Fruit fly (Drosophila melanogaster) whole organism, larva: ENCODE data around the gene CG44098.

Experiments
- noc ChIP-seq: fragments of 200-800 bp; sonication (Bioruptor generic); optimal IDR thresholded peaks from 3 replicates; lab custom pipeline; 2019; ENCODE audit warnings: missing biosample characterization, mild to moderate bottlenecking, missing genetic modification characterization, moderate library complexity

The CG44098 gene

DNA sequence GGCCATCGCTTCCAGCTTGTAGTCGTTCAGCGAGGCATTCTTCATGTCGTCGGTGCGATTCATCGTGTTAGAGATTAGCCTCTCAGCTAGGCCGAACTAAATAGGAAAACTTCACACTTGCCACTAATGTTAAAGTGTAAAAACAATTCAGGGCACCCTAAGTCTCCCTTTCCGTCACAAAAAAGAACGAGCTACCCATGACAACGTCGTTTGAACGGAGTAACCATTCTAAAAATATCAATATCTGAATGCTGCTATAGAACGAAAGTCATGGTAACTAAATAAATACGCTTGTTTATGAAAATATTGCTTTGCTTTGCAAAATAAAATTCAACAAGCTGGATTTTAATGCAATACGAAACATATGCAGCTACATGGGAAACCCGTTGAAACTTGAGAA lies 11.6 kb upstream of the CG44098 start, which contains the start of gene Ccdc39:
Gene Ccdc39, minus strand, starts transcription at position 101 of the 400 bp plus-strand sequence.
- TF ChIP-seq noc = no peak

DNA sequence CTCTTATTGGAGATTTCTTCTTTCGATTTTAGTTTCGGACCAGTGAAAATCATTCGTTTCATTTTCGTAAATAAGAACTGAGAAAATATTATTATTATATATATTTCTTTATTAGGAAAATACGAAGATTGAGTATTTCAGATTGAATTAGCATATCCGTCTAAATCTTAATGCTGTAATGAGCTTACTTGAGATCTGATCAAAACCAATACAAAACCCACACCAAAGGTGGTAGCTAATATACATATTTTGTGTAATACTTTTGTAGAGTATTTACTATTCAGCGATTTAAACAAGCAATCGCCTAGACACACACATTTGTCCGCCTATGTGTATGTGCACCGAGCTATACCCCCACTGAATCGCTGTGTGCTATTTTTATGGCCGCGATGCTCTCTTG lies 7.7 kb upstream of the CG44098 start:
- no peak for TF ChIP-seq noc

DNA sequence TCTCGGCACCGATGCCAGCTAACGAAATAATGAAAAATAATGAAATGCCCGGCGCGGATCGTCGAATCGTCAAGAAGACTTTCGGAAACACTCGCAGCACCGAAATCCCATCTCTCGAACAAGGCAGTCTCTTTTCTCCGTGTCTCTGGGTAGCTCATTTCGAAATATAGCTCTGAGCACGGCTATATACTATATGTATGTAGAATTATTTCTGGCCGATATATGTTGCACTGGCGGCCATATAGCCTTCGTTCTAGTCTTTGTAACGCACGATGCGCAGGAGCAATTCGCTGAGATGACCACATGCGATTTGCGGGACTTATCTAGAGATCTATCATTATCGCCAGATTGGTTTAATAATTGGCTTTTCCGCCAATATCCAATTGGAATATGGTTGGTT lies 7.3 kb upstream of the CG44098 start, which contains the start of gene CG14655:
Gene CG14655, minus strand, starts transcription at position 41 of the 400 bp plus-strand sequence.
- TF ChIP-seq noc = no peak

DNA sequence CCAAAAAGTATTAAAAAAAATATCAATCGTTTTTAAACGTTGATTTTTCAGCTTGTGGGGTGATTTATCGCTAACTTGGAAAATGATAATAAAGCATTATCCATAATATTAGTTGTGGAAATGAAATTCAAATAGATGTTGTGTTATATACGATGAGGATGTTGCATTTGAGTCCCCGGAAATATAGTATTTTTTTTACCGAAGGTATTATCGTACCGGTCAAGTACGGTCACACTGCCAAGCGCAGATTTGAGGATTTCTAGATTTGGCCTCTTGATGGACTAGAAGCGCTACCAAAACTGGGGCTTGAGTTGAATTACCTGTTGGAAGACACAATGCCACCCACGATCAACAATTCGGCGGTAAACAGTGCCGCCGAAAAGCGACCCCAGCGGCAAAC lies 2.4 kb upstream of the CG44098 start:
- no peak for TF ChIP-seq noc

DNA sequence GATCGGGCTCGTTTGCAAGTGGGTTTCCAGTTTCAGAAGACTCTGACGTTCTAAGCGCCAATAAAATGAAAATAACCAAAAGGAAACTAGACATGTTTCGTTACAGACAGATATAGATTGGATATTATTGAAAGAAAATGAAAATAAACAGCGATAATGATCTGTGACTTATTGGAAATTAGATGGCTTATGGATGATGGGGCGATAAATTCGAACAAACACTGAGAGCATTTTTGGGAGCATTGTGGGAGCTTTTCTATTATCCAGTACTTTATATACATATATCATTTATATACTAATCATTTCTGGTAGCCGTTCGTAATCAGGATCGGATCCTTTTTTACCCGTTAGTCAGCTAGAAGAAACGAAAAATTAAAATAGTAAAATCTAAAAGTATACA lies 2.0 kb upstream of the CG44098 start, which contains the start of gene CG44088:
Gene CG44088, minus strand, starts transcription at position 101 of the 400 bp plus-strand sequence.
- no peak for TF ChIP-seq noc

DNA sequence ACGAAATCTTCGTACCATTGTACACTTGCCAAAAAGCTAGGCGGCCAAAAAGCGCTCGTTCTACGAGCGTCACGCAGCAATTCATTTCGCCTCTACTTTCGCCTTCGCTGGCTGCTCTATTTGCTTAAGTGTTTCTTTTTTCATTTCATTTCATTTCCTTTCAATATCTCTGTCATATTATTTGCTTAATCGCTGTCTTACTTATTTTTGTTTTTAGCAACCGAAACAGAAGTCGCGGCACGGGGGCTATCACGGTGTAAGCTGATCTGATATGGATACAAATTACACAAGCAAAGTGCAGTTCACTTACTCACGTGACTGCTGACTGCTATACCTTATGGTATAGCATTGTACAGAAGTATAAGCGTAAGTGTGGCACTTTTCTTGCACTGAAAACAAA lies 1.7 kb downstream of the CG44098 start:
- TF ChIP-seq noc = no peak

DNA sequence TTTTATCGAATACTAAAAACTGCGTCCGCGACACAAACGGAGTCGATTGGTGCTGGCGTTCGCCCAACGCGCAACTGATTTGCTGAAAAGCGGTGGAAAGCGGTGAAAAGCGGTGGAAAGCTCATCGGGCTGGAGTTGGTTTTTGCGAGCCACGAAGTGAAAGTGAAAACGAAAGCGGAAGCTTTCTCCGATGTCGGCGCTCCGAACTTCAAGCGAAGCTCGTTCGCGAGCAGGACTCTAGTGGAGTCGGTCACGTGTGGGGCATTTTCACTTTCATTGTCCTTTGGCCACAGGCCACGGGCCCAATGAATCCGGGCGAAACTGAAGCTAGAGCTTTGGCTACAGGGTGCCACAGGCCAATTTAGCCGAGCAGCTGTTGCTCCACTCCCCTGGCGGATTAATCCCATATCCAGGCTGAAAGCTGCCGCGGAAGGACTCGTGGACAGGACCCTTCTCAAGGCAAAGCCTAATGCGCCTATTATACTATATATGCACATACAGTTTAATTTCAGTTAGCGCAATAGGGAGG lies 4.2 kb downstream of the CG44098 start:
- no peak for TF ChIP-seq noc

DNA sequence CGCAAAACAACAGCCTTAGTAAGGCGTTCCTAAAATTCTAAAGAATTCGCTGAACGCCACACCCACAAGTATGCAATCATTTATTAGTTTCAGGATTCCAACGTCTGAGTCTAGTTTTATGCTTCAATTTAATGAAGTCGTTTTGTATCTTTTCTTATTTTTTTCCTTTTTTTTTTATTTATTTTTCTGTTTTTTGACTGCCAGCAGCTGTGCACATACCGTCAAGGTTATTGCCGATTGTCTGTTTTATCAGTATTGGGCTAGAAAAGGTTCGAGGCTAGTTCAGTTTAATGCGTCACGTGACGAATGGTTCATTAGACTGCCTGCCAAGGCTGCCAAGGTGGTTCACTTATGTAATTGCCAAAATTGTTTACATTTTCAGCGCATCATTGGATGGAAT lies 11.6 kb downstream of the CG44098 start:
- TF ChIP-seq noc = no peak

DNA sequence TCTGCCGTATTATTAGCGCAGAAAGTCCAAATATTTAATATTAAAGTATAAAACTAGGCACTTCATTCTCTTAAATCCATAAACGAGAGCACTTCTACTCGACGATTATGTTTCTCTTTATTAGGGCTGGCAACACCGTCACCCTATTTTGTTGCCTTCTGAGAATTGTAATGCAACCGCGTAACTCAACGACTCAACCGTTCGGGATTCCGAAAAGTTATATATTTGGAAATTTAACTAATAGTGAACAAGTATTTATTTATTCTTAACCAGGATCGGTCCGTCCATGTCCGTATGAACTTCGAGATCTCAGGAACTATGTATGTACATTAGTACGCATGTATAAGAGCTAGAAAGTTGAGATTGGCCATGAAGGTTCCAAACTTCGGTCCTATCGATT lies 23.3 kb downstream of the CG44098 start, which contains the start of gene atms:
Gene atms, plus strand, starts transcription at position 301 of the 400 bp plus-strand sequence.
- no peak for TF ChIP-seq noc

DNA sequence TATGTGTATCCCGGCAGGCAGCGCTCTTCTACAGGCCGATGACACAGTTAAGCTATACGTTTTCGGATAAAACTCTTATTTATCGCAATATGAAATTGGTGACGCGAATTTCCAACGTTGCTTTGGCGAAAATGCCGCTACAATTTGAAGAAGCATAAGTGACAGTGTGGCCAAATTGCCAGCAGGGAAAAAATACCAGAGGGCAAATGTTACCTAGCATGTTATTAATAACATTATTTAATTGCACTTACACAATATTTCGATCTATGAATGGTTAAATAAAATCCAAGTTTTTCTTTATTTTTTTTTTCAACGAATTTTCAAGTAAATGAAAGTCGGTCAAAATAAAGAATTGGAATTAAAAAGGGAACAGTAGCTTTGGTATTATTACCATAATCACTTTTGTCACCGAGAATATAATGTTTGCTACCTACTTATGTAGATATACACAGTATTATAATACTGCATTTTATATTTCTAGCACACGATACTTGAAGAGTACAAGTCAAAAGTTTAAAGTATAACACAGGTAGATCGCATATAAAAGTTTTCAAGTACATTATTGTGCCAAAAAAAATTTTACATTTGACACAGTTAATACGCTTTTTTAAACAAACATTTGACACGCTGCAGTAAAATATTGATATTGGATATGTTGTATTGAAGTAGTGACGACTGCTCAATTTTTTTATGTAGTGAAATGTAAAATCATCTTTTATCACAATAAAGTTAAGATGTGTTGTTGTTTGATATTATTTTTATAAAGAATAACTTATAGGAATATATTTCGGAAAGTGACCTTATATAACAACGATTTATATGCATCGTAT lies 23.9 kb downstream of the CG44098 start, which contains the start of gene tacc:
Gene tacc, minus strand, starts transcription at position 169 of the 830 bp plus-strand sequence.
- TF ChIP-seq noc = no peak

DNA sequence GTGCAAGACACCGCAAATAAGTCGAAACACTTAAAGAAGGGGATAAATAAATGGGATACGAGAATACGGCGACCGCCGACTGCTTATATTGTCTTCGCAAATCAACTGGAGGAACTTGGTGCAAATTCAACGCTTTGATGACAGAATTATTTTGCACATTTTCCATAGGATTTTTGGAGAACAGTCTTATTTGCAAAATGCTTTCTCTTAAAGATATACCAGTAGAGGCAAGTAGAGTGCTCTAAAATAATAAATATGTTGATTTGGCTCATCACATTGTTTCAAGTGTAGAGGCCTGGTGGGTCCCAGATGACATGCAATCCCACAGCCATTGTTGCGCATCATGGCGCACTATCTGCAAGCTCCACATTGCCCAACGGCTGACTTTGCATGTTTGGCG lies 25.7 kb downstream of the CG44098 start:
- TF ChIP-seq noc = no peak

DNA sequence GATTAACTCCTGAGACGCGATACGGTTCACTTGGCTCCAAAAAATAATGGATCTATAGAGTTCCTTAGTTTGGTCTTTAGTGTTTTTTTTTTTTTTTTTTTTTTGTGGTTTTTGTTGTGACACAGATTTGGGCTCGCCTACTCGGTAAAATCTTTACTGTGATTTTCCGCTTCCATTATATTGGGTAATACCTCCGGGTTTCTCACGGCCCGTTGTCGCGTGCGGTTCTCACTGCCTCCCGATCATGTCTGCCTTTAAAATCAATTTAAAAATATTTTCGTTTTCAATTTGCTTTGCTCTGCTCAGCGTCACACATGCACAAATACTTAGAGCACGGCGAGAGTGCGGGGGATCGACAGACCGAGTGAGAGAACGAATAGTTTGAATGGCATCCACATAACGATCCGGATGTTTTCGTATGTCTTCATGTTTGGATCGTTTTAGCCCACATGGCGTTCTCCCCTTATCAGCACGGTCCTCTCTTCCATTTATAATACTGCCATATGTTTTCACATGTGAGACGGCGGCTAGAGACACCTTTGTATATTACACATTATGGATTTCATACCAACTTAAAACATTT lies 26.7 kb downstream of the CG44098 start:
- peak; percentile 19 for TF ChIP-seq noc

DNA sequence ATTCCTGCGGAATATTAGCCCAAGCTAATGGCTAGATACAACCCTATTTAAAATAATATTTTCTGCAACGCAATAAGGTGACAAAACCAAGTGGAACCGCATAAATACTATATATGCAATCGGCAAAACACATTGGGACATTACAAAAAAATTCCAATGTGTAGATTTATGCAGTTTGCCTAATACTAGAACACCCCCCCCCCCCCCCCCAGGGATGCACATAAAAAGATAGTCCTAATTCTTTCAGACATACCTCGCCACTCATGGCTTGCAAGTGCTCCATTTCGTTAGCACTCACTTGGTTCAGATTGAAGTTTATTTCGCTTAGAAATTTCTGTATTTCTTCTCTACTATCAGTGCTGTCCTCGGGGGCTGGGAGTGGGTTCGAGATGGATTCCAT lies 27.5 kb downstream of the CG44098 start:
- TF ChIP-seq noc = no peak

DNA sequence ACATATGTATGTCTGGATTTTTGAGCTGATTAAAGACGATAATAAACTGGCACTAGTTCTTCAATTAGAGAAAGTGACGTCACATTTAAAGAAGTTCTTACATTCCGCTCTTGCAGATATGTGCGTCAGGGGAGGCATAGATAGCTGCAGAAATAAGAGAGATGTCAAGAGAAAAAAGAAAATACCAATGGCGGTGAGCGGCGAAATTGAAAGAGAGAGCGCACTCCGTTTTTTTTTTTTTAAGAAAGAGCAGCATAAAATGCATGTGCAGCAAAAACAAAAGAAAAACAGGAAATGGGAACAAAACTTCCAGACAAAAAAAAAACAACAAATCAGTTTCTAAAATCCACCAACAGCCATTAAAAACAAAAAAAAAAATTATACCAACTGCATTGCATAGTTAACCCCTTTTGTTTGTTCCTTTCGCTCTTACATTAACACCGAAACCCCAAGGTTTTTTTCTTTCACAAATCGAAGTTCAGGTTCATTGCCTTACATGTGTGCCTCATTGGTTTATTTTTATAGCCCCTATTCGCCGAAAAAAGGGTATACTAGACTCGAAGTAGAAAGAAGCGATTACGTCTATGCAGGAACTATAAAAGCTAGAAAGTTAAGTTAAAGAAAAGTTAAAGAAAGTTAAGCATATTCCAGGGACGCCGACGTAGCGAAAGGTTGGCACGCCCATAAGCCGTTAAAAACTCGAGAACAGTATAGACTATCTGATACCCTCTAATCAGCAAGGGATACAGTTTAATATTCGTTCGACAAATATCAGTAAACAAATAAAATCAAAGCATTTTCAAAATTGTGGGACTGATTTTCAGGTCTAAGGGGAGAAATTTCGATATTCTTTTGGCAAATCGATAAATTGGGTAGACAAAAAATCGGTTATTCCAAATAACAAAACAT lies 32.2 kb downstream of the CG44098 start:
- TF ChIP-seq noc = no peak

DNA sequence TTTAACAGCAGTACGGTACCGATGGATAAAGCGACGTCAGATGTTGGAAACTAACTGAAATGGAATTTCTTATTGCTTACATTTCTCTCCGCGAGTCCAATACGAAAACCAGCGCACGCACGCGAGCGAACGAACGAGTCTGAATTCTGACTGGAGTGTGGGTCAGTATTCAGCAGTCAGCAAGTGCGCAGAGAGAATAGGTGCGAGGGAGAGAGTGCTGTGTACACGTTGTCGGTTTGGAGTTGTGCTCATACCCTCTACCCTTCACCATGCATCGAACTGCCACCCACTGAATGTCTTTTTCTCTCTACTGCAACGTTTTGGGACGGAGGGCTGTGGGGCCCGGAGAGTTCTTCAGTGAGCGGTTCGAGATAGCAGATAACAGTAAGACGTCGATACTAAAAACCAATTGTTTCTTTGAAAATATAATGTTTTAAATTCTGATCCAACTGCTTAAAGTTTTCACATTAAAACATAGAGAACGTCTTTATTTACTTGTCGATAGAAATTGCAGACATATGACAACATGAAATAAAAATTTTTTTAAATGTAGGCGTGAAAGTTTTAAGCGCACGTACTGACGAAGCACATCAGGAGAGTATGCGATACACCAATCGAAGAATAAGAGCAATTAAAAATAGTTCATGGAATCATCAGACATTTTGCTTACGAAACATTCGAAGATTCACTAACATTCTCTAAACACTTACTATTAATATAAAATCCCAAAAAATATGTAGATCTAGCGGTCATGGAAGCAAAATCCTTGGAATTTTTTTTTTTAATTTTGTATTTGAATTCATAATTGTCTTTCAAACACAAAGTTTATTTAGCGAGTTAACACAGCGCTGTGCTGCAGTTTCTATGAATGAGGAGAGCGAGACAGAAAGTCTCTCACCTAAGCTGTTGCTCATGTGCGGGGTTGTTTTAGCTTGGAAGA lies 33.2 kb downstream of the CG44098 start:
- TF ChIP-seq noc = peak; percentile 81

DNA sequence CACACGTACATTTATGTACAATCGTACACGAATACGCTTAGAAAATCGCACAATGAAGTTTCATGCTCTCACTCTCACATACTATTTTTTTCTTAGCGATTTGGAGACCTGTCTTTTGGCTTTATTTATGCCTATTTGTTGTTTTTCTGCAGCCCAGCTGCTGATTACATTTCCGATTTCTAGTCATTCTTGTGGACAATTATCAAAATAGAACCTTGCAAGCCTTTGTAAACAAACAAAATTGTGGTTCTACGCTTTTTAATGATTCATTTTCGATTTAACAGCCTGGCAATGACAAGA lies 33.9 kb downstream of the CG44098 start:
- TF ChIP-seq noc = no peak
